Fruit fly (Drosophila melanogaster) whole organism, embryonic: ENCODE data around the gene CG46427.
A peak's percentile ranks its signal among the peaks of the same experiment; 100 is the strongest.

Source experiments
- B-H2 ChIP-seq: fragments of 200-800 bp; sonication (Bioruptor generic); optimal IDR thresholded peaks from 2 replicates; lab custom pipeline; 2018; ENCODE audit warnings: missing biosample characterization, mild to moderate bottlenecking, missing genetic modification characterization
- BEAF-32 ChIP-seq: fragments of 200-800 bp; sonication (Bioruptor generic); optimal IDR thresholded peaks from 3 replicates; lab custom pipeline; 2017; ENCODE audit warnings: missing biosample characterization, missing genetic modification characterization, mild to moderate bottlenecking, moderate library complexity, missing genetic modification reagents
- CG14860 ChIP-seq: fragments of 200-800 bp; sonication (Bioruptor generic); IDR thresholded peaks from 3 replicates; pipeline ENCODE4 v1.3.6; 2022; ENCODE audit warnings: missing biosample characterization, missing genetic modification characterization; ENCODE audit not compliant: partially characterized antibody
- CG14965 ChIP-seq: fragments of 200-800 bp; sonication (Bioruptor generic); optimal IDR thresholded peaks from 2 replicates; lab custom pipeline; 2016; ENCODE audit warnings: missing biosample characterization, missing genetic modification characterization, borderline replicate concordance
- CG15479 ChIP-seq: fragments of 200-800 bp; sonication (Bioruptor generic); optimal IDR thresholded peaks from 3 replicates; lab custom pipeline; 2019; ENCODE audit warnings: missing biosample characterization, mild to moderate bottlenecking, missing genetic modification characterization, moderate library complexity
- CG16813 ChIP-seq: fragments of 200-800 bp; sonication (Bioruptor generic); IDR thresholded peaks from 3 replicates; pipeline ENCODE4 v1.3.6; 2022; ENCODE audit warnings: missing biosample characterization, missing genetic modification characterization; ENCODE audit not compliant: partially characterized antibody
- CG17186 ChIP-seq: fragments of 200-800 bp; sonication (Bioruptor generic); optimal IDR thresholded peaks from 3 replicates; lab custom pipeline; 2017; ENCODE audit warnings: missing biosample characterization, missing genetic modification reagents, missing genetic modification characterization
- CG17359 ChIP-seq: fragments of 200-800 bp; sonication (Bioruptor generic); optimal IDR thresholded peaks from 3 replicates; lab custom pipeline; 2018; ENCODE audit warnings: missing biosample characterization, mild to moderate bottlenecking, missing genetic modification characterization, moderate library complexity
- CG17568 ChIP-seq: fragments of 200-800 bp; sonication (Bioruptor generic); optimal IDR thresholded peaks from 2 replicates; lab custom pipeline; 2018; ENCODE audit warnings: missing biosample characterization, mild to moderate bottlenecking, missing genetic modification characterization, moderate library complexity
- CG17829 ChIP-seq: fragments of 200-800 bp; optimal IDR thresholded peaks from 2 replicates; lab custom pipeline; 2019; ENCODE audit warnings: missing biosample characterization, mild to moderate bottlenecking, missing genetic modification characterization, moderate library complexity
- CG18011 ChIP-seq: fragments of 200-800 bp; sonication (Bioruptor generic); optimal IDR thresholded peaks from 2 replicates; lab custom pipeline; 2017; ENCODE audit warnings: missing biosample characterization, missing genetic modification characterization, mild to moderate bottlenecking, moderate library complexity, missing genotype
- CG2116 ChIP-seq: fragments of 200-800 bp; sonication (Bioruptor generic); optimal IDR thresholded peaks from 3 replicates; lab custom pipeline; 2018; ENCODE audit warnings: missing biosample characterization, mild to moderate bottlenecking, missing genetic modification characterization
- CG2120 ChIP-seq: fragments of 200-800 bp; sonication (Bioruptor generic); optimal IDR thresholded peaks from 3 replicates; lab custom pipeline; 2016; ENCODE audit warnings: missing biosample characterization, missing genetic modification characterization
- CG42726 ChIP-seq: fragments of 200-800 bp; sonication (Bioruptor generic); IDR thresholded peaks from 2 replicates; pipeline ENCODE4 v1.3.6; 2022; ENCODE audit warnings: missing biosample characterization, missing genetic modification characterization; ENCODE audit not compliant: partially characterized antibody
- CG4617 ChIP-seq: fragments of 200-800 bp; sonication (Bioruptor generic); optimal IDR thresholded peaks from 3 replicates; lab custom pipeline; 2016; ENCODE audit warnings: missing biosample characterization, missing genetic modification characterization, borderline replicate concordance
- CG6683 ChIP-seq: fragments of 200-800 bp; sonication (Bioruptor generic); optimal IDR thresholded peaks from 2 replicates; lab custom pipeline; 2017; ENCODE audit warnings: missing biosample characterization, mild to moderate bottlenecking, missing genetic modification characterization, missing genetic modification reagents
- CG6791 ChIP-seq: fragments of 200-800 bp; sonication (Bioruptor generic); IDR thresholded peaks from 3 replicates; pipeline ENCODE4 v1.3.6; 2022; ENCODE audit warnings: missing biosample characterization, missing genetic modification characterization; ENCODE audit not compliant: partially characterized antibody
- D19A ChIP-seq: fragments of 200-800 bp; optimal IDR thresholded peaks from 3 replicates; lab custom pipeline; 2019; ENCODE audit warnings: missing biosample characterization, mild to moderate bottlenecking, missing genetic modification characterization, moderate library complexity
- Doc3 ChIP-seq: fragments of 200-800 bp; sonication (Bioruptor generic); IDR thresholded peaks from 3 replicates; pipeline ENCODE4 v1.3.6; 2022; ENCODE audit warnings: missing biosample characterization, missing genetic modification characterization; ENCODE audit not compliant: partially characterized antibody
- Dp ChIP-seq: fragments of 200-800 bp; sonication (Bioruptor generic); optimal IDR thresholded peaks from 2 replicates; lab custom pipeline; 2018; ENCODE audit warnings: missing biosample characterization, mild to moderate bottlenecking, missing genetic modification characterization, moderate library complexity
- E2f1 ChIP-seq: fragments of 200-800 bp; sonication (Bioruptor generic); IDR thresholded peaks from 2 replicates; pipeline ENCODE4 v1.3.6; 2022; ENCODE audit warnings: missing biosample characterization, missing genetic modification characterization
- Ets97D ChIP-seq: fragments of 200-800 bp; sonication (Bioruptor generic); optimal IDR thresholded peaks from 3 replicates; lab custom pipeline; 2016; ENCODE audit warnings: missing biosample characterization, missing genetic modification characterization
- Fer1 ChIP-seq: fragments of 200-800 bp; sonication (Bioruptor generic); optimal IDR thresholded peaks from 2 replicates; lab custom pipeline; 2017; ENCODE audit warnings: missing biosample characterization, mild to moderate bottlenecking, missing genetic modification characterization
- HLH4C ChIP-seq: fragments of 200-800 bp; sonication (Bioruptor generic); IDR thresholded peaks from 3 replicates; pipeline ENCODE4 v1.3.6; 2022; ENCODE audit warnings: missing biosample characterization, missing genetic modification characterization; ENCODE audit not compliant: partially characterized antibody
- Hand ChIP-seq: fragments of 200-800 bp; sonication (Bioruptor generic); optimal IDR thresholded peaks from 2 replicates; lab custom pipeline; 2017; ENCODE audit warnings: mild to moderate bottlenecking, missing biosample characterization, missing genetic modification reagents, missing genetic modification characterization
- MESR4 ChIP-seq: fragments of 200-800 bp; sonication (Bioruptor generic); optimal IDR thresholded peaks from 2 replicates; lab custom pipeline; 2018; ENCODE audit warnings: missing biosample characterization, mild to moderate bottlenecking, missing genetic modification characterization, moderate library complexity
- Scr ChIP-seq: fragments of 200-800 bp; sonication (Bioruptor generic); IDR thresholded peaks from 2 replicates; pipeline ENCODE4 v1.3.6; 2022; ENCODE audit warnings: missing biosample characterization, missing genetic modification characterization; ENCODE audit not compliant: partially characterized antibody
- Sry-δ ChIP-seq: fragments of 200-800 bp; sonication (Bioruptor generic); optimal IDR thresholded peaks from 2 replicates; lab custom pipeline; 2016; ENCODE audit warnings: missing biosample characterization, missing genetic modification characterization
- Stat92E ChIP-seq, 3 experiments: fragments of >200 bp in 2 of 3; fragments of 200-800 bp in 1 of 3; sonication (Bioruptor generic) in 1 of 3; optimal IDR thresholded peaks; 2 replicates each; lab custom pipeline; 2017 to 2019; ENCODE audit warnings: missing biosample characterization in 3 of 3, missing genetic modification characterization in 3 of 3, mild to moderate bottlenecking in 1 of 3, moderate library complexity in 1 of 3
- YL-1 ChIP-seq: fragments of 200-800 bp; sonication (Bioruptor generic); optimal IDR thresholded peaks from 3 replicates; lab custom pipeline; 2017; ENCODE audit warnings: missing biosample characterization, mild to moderate bottlenecking, missing genetic modification characterization
- abd-A ChIP-seq: fragments of 200-800 bp; sonication (Bioruptor generic); optimal IDR thresholded peaks from 3 replicates; lab custom pipeline; 2019; ENCODE audit warnings: missing biosample characterization, mild to moderate bottlenecking, missing genetic modification characterization, moderate library complexity
- chinmo ChIP-seq: fragments of 200-800 bp; sonication (Bioruptor generic); IDR thresholded peaks from 4 replicates; pipeline ENCODE4 v1.3.6; 2022; ENCODE audit warnings: missing biosample characterization, missing genetic modification characterization; ENCODE audit not compliant: partially characterized antibody
- hbn ChIP-seq: fragments of 200-800 bp; sonication (Bioruptor generic); IDR thresholded peaks from 2 replicates; pipeline ENCODE4 v1.3.6; 2022; ENCODE audit warnings: missing biosample characterization, missing genetic modification characterization; ENCODE audit not compliant: partially characterized antibody
- inv ChIP-seq: fragments of 200-800 bp; sonication (Bioruptor generic); IDR thresholded peaks from 2 replicates; pipeline ENCODE4 v1.3.6; 2022; ENCODE audit warnings: missing biosample characterization, missing genetic modification characterization; ENCODE audit not compliant: partially characterized antibody
- knrl ChIP-seq: fragments of 200-800 bp; sonication (Bioruptor generic); IDR thresholded peaks from 3 replicates; pipeline ENCODE4 v1.3.6; 2022; ENCODE audit warnings: missing biosample characterization, missing genetic modification characterization; ENCODE audit not compliant: partially characterized antibody
- mld ChIP-seq: fragments of 200-800 bp; sonication (Bioruptor generic); IDR thresholded peaks from 3 replicates; pipeline ENCODE4 v1.3.6; 2022; ENCODE audit warnings: missing biosample characterization, missing genetic modification characterization; ENCODE audit not compliant: partially characterized antibody
- nerfin-2 ChIP-seq: fragments of 200-800 bp; sonication (Bioruptor generic); IDR thresholded peaks from 2 replicates; pipeline ENCODE4 v1.3.6; 2022; ENCODE audit warnings: missing biosample characterization, missing genetic modification characterization; ENCODE audit not compliant: partially characterized antibody
- pzg ChIP-seq: fragments of 200-800 bp; sonication (Bioruptor generic); optimal IDR thresholded peaks from 3 replicates; lab custom pipeline; 2018; ENCODE audit warnings: missing biosample characterization, mild to moderate bottlenecking, missing genetic modification characterization, moderate library complexity
- rib ChIP-seq: fragments of 200-800 bp; sonication (Bioruptor generic); IDR thresholded peaks from 2 replicates; pipeline ENCODE4 v1.3.6; 2022; ENCODE audit warnings: missing biosample characterization, missing genetic modification characterization
- stwl ChIP-seq: fragments of 200-800 bp; sonication (Bioruptor generic); optimal IDR thresholded peaks from 3 replicates; lab custom pipeline; 2018; ENCODE audit warnings: missing biosample characterization, mild to moderate bottlenecking, missing genetic modification characterization, moderate library complexity
- trem ChIP-seq: fragments of 200-800 bp; optimal IDR thresholded peaks from 3 replicates; lab custom pipeline; 2019; ENCODE audit warnings: missing biosample characterization, mild to moderate bottlenecking, missing genetic modification characterization, moderate library complexity
- zen ChIP-seq: fragments of 200-800 bp; sonication (Bioruptor generic); optimal IDR thresholded peaks from 3 replicates; lab custom pipeline; 2018; ENCODE audit warnings: missing biosample characterization, mild to moderate bottlenecking, missing genetic modification characterization, moderate library complexity
- zen2 ChIP-seq: fragments of 200-800 bp; sonication (Bioruptor generic); IDR thresholded peaks from 3 replicates; pipeline ENCODE4 v1.3.6; 2022; ENCODE audit warnings: missing biosample characterization, missing genetic modification characterization; ENCODE audit not compliant: partially characterized antibody
- zf30C ChIP-seq: fragments of 200-800 bp; sonication (Bioruptor generic); optimal IDR thresholded peaks from 3 replicates; lab custom pipeline; 2018; ENCODE audit warnings: missing biosample characterization, mild to moderate bottlenecking, missing genetic modification characterization

Gene CG46427

DNA sequence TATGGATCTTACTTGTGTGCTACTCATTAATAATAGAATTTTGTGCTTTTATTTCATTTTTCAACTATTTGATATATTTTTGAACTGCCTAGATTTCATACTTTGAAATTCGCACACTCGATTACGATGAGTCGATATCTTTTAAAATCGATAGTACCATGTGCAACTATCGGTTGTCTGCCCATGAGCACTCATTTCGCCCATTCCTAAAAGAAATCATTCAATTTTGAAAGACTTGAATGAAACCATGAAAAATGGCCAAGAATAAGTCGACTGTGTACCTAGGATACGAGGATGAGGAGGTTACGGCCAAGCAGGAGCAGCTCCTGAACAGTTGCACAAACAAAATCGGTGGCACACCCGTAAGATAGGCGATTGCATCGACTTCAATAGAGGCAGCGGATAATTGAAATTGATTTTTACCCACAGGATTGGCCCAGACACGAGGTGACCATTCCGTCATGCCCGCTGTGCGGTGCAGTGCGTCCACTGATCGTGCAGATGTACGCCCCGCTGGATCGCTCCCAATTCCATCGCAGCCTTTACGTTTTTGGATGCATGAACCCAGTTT is 17.5 kb upstream of the CG46427 start, which contains the start of gene trus (continued):
- TF ChIP-seq chinmo (GFP tag; lab: Robert Waterston, UW) (peak; percentile 87), B-H2 (GFP tag; lab: Kevin White, UChicago) (peak; percentile 11), Ets97D (peak; percentile 4), E2f1 (GFP tag; lab: Robert Waterston, UW) (no peak), trem (peak; percentile 39), Doc3 (GFP tag; lab: Robert Waterston, UW) (peak; percentile 88), CG17829 (tag; lab: Kevin White, UChicago) (peak; percentile 4), D19A (tag; lab: Kevin White, UChicago) (peak; percentile 54), CG16813 (GFP tag; lab: Robert Waterston, UW) (peak; percentile 73), inv (peak; percentile 69), CG6791 (GFP tag; lab: Robert Waterston, UW) (peak; percentile 86), Fer1 (peak; percentile 13), YL-1 (GFP tag; lab: Kevin White, UChicago) (peak; percentile 55), Dp (GFP tag; lab: Kevin White, UChicago) (peak; percentile 87), MESR4 (peak; percentile 79), abd-A (tag; lab: Kevin White, UChicago) (no peak), CG17186 (GFP tag; lab: Kevin White, UChicago) (peak; percentile 25), CG14860 (GFP tag; lab: Robert Waterston, UW) (peak; percentile 76), zf30C (GFP tag; lab: Kevin White, UChicago) (no peak), CG14965 (GFP tag; lab: Kevin White, UChicago) (no peak), Sry-δ (GFP tag; lab: Kevin White, UChicago) (peak; percentile 89), hbn (GFP tag; lab: Robert Waterston, UW) (peak; percentile 91), HLH4C (GFP tag; lab: Robert Waterston, UW) (peak; percentile 87), zen (peak; percentile 7), stwl (tag; lab: Kevin White, UChicago) (peak; percentile 74), zen2 (GFP tag; lab: Robert Waterston, UW) (peak; percentile 85), BEAF-32 (GFP tag; lab: Kevin White, UChicago) (peak; percentile 83), CG4617 (GFP tag; lab: Kevin White, UChicago) (peak; percentile 50), CG18011 (GFP tag; lab: Kevin White, UChicago) (no peak), CG6683 (GFP tag; lab: Kevin White, UChicago) (no peak), CG15479 (GFP tag; lab: Kevin White, UChicago) (no peak), pzg (GFP tag; lab: Kevin White, UChicago) (peak; percentile 70), CG42726 (GFP tag; lab: Robert Waterston, UW) (peak; percentile 46; the same call in 1 of the 2 replicates), CG2120 (GFP tag; lab: Kevin White, UChicago) (peak; percentile 4), Stat92E (GFP tag; optimal IDR thresholded peaks at IDR 0.05; lab: Kevin White, UChicago) (peak in 1 of 3 experiments; percentile 9), nerfin-2 (GFP tag; lab: Robert Waterston, UW) (peak; percentile 69), mld (GFP tag; lab: Robert Waterston, UW) (0 out of 3 replicates have a peak, but pooled peaks have one; percentile 52), CG2116 (GFP tag; lab: Kevin White, UChicago) (peak; percentile 79), CG17359 (no peak), CG17568 (GFP tag; lab: Kevin White, UChicago) (no peak), knrl (GFP tag; lab: Robert Waterston, UW) (peak; percentile 77; the same call in 2 of the 3 replicates), Scr (GFP tag; lab: Robert Waterston, UW) (peak; percentile 86), Hand (GFP tag; lab: Kevin White, UChicago) (no peak), rib (GFP tag; lab: Robert Waterston, UW) (0 out of 2 replicates have a peak, but pooled peaks have one; percentile 8)
